Fruit fly (Drosophila melanogaster): ENCODE data around the gene CG9747.

- TF ChIP-seq CTCF (optimal IDR thresholded peaks at IDR 0.05) (no peak), CG8478 (optimal IDR thresholded peaks at IDR 0.05) (no peak)
Observed at dm6 chr3R:30163228-30163627, 27.8 kb downstream of the CG9747 start.
